Fruit fly (Drosophila melanogaster) whole organism, prepupa: ENCODE data around the gene MED15.

Experiments used
- Blimp-1 ChIP-seq: fragments of 200-800 bp; sonication (Bioruptor generic); optimal IDR thresholded peaks from 3 replicates; lab custom pipeline; 2017; ENCODE audit warnings: missing biosample characterization, missing genetic modification characterization, mild to moderate bottlenecking, moderate library complexity, missing genetic modification reagents
- CG10631 ChIP-seq: fragments of 200-800 bp; sonication (Bioruptor generic); optimal IDR thresholded peaks from 2 replicates; lab custom pipeline; 2016; ENCODE audit warnings: missing biosample characterization, missing genetic modification characterization
- CG10669 ChIP-seq: fragments of 200-800 bp; sonication (Bioruptor generic); optimal IDR thresholded peaks from 3 replicates; lab custom pipeline; 2018; ENCODE audit warnings: missing biosample characterization, mild to moderate bottlenecking, missing genetic modification characterization, moderate library complexity
- CG11762 ChIP-seq: fragments of 200-800 bp; sonication (Bioruptor generic); optimal IDR thresholded peaks from 3 replicates; lab custom pipeline; 2016; ENCODE audit warnings: missing biosample characterization, missing genetic modification characterization; ENCODE audit not compliant: insufficient read depth
- CG15336 ChIP-seq: fragments of 200-800 bp; sonication (Bioruptor generic); IDR thresholded peaks from 2 replicates; pipeline ENCODE4 v1.3.6; 2022; ENCODE audit warnings: missing biosample characterization, missing genetic modification characterization
- CG1621 ChIP-seq: fragments of 200-800 bp; sonication (Bioruptor generic); optimal IDR thresholded peaks from 3 replicates; lab custom pipeline; 2018; ENCODE audit warnings: missing biosample characterization, mild to moderate bottlenecking, missing genetic modification characterization
- CG16779 ChIP-seq: fragments of 200-800 bp; sonication (Bioruptor generic); optimal IDR thresholded peaks from 3 replicates; lab custom pipeline; 2017; ENCODE audit warnings: missing biosample characterization, mild to moderate bottlenecking, missing genetic modification characterization
- CG31627 ChIP-seq: fragments of 200-800 bp; sonication (Bioruptor generic); optimal IDR thresholded peaks from 3 replicates; lab custom pipeline; 2016; ENCODE audit warnings: missing biosample characterization, missing genetic modification characterization
- CG32006 ChIP-seq: fragments of 200-800 bp; sonication (Bioruptor generic); optimal IDR thresholded peaks from 3 replicates; lab custom pipeline; 2017; ENCODE audit warnings: missing biosample characterization, mild to moderate bottlenecking, missing genetic modification characterization
- CG34406 ChIP-seq: fragments of 200-800 bp; sonication (Bioruptor generic); optimal IDR thresholded peaks from 3 replicates; lab custom pipeline; 2016; ENCODE audit warnings: missing biosample characterization, missing genetic modification characterization
- CG3919 ChIP-seq: fragments of 200-800 bp; sonication (Bioruptor generic); optimal IDR thresholded peaks from 3 replicates; lab custom pipeline; 2016; ENCODE audit warnings: missing biosample characterization, missing genetic modification characterization
- CG4318 ChIP-seq: fragments of 200-800 bp; sonication (Bioruptor generic); optimal IDR thresholded peaks from 3 replicates; lab custom pipeline; 2017; ENCODE audit warnings: missing biosample characterization, mild to moderate bottlenecking, missing genetic modification characterization
- CG6163 ChIP-seq: fragments of 200-800 bp; sonication (Bioruptor generic); IDR thresholded peaks from 3 replicates; pipeline ENCODE4 v1.3.6; 2022; ENCODE audit warnings: missing biosample characterization, missing genetic modification characterization
- CG6276 ChIP-seq: fragments of 200-800 bp; sonication (Bioruptor generic); optimal IDR thresholded peaks from 2 replicates; lab custom pipeline; 2017; ENCODE audit warnings: missing biosample characterization, mild to moderate bottlenecking, missing genetic modification characterization
- CG6792 ChIP-seq: fragments of 200-800 bp; sonication (Bioruptor generic); optimal IDR thresholded peaks from 3 replicates; lab custom pipeline; 2016; ENCODE audit warnings: missing biosample characterization, missing genetic modification characterization
- CG6808 ChIP-seq: fragments of 200-800 bp; sonication (Bioruptor generic); optimal IDR thresholded peaks from 3 replicates; lab custom pipeline; 2017; ENCODE audit warnings: missing biosample characterization, missing genetic modification characterization, mild to moderate bottlenecking, moderate library complexity, missing genetic modification reagents
- CG7368 ChIP-seq: fragments of 200-800 bp; sonication (Bioruptor generic); optimal IDR thresholded peaks from 3 replicates; lab custom pipeline; 2016; ENCODE audit warnings: missing biosample characterization, missing genetic modification characterization
- CG8119 ChIP-seq: fragments of 200-800 bp; sonication (Bioruptor generic); IDR thresholded peaks from 3 replicates; pipeline ENCODE4 v1.3.6; 2022; ENCODE audit warnings: missing biosample characterization, missing genetic modification characterization
- CG8632 ChIP-seq: fragments of 200-800 bp; sonication (Bioruptor generic); optimal IDR thresholded peaks from 3 replicates; lab custom pipeline; 2016; ENCODE audit warnings: missing biosample characterization, missing genetic modification characterization
- CG9139 ChIP-seq: fragments of 200-800 bp; sonication (Bioruptor generic); optimal IDR thresholded peaks from 3 replicates; lab custom pipeline; 2017; ENCODE audit warnings: missing biosample characterization, mild to moderate bottlenecking, missing genetic modification characterization
- Eip75B ChIP-seq: fragments of 200-800 bp; sonication (Bioruptor generic); optimal IDR thresholded peaks from 3 replicates; lab custom pipeline; 2016; ENCODE audit warnings: missing biosample characterization, missing genetic modification characterization
- Ets96B ChIP-seq: fragments of 200-800 bp; optimal IDR thresholded peaks from 2 replicates; lab custom pipeline; 2019; ENCODE audit warnings: missing biosample characterization, mild to moderate bottlenecking, missing genetic modification characterization, moderate library complexity
- Gug ChIP-seq: fragments of 200-800 bp; sonication (Bioruptor generic); IDR thresholded peaks from 2 replicates; pipeline ENCODE4 v1.3.6; 2022; ENCODE audit warnings: missing biosample characterization, missing genetic modification characterization
- Hr38 ChIP-seq: sonication (Bioruptor generic); optimal IDR thresholded peaks from 2 replicates; lab custom pipeline; 2016; ENCODE audit warnings: missing biosample characterization, missing genetic modification characterization
- Hr39 ChIP-seq: fragments of 200-800 bp; sonication (Bioruptor generic); optimal IDR thresholded peaks from 2 replicates; lab custom pipeline; 2016; ENCODE audit warnings: missing biosample characterization, missing genetic modification characterization
- Hr4 ChIP-seq: fragments of 200-800 bp; sonication (Bioruptor generic); optimal IDR thresholded peaks from 3 replicates; lab custom pipeline; 2016; ENCODE audit warnings: missing biosample characterization, missing genetic modification characterization
- Lpt ChIP-seq: fragments of 200-800 bp; sonication (Bioruptor generic); optimal IDR thresholded peaks from 3 replicates; lab custom pipeline; 2016; ENCODE audit warnings: missing biosample characterization, missing genetic modification characterization
- Met ChIP-seq: fragments of 200-800 bp; sonication (Bioruptor generic); optimal IDR thresholded peaks from 3 replicates; lab custom pipeline; 2016; ENCODE audit warnings: missing biosample characterization, missing genetic modification characterization
- OdsH ChIP-seq: fragments of 200-800 bp; sonication (Bioruptor generic); optimal IDR thresholded peaks from 3 replicates; lab custom pipeline; 2016; ENCODE audit warnings: missing biosample characterization, missing genetic modification characterization
- Smox ChIP-seq: fragments of 200-800 bp; sonication (Bioruptor generic); optimal IDR thresholded peaks from 3 replicates; lab custom pipeline; 2016; ENCODE audit warnings: missing biosample characterization, missing genetic modification characterization
- Sox102F ChIP-seq: fragments of 200-800 bp; sonication (Bioruptor generic); optimal IDR thresholded peaks from 2 replicates; lab custom pipeline; 2016; ENCODE audit warnings: missing biosample characterization, mild to moderate bottlenecking, missing genetic modification characterization
- Sox14 ChIP-seq: fragments of 200-800 bp; sonication (Bioruptor generic); optimal IDR thresholded peaks from 3 replicates; lab custom pipeline; 2016; ENCODE audit warnings: missing biosample characterization, missing genetic modification characterization
- Sox15 ChIP-seq: fragments of 200-800 bp; sonication (Bioruptor generic); optimal IDR thresholded peaks from 3 replicates; lab custom pipeline; 2016; ENCODE audit warnings: missing biosample characterization, missing genetic modification characterization
- achi ChIP-seq: fragments of 200-800 bp; sonication (Bioruptor generic); optimal IDR thresholded peaks from 3 replicates; lab custom pipeline; 2016; ENCODE audit warnings: missing biosample characterization, missing genetic modification characterization
- acj6 ChIP-seq: fragments of 200-800 bp; sonication (Bioruptor generic); optimal IDR thresholded peaks from 3 replicates; lab custom pipeline; 2016; ENCODE audit warnings: missing biosample characterization, missing genetic modification characterization
- dac ChIP-seq: fragments of 200-800 bp; sonication (Bioruptor generic); optimal IDR thresholded peaks from 2 replicates; lab custom pipeline; 2017; ENCODE audit warnings: missing biosample characterization, mild to moderate bottlenecking, missing genetic modification characterization
- dsx ChIP-seq: fragments of 200-800 bp; optimal IDR thresholded peaks from 3 replicates; lab custom pipeline; 2019; ENCODE audit warnings: missing biosample characterization, mild to moderate bottlenecking, missing genetic modification characterization, moderate library complexity; ENCODE audit not compliant: poor library complexity, severe bottlenecking
- eg ChIP-seq: fragments of 200-800 bp; sonication (Bioruptor generic); IDR thresholded peaks from 3 replicates; pipeline ENCODE4 v1.3.6; 2022; ENCODE audit warnings: missing biosample characterization, missing genetic modification characterization
- fd59A ChIP-seq: fragments of 200-800 bp; sonication (Bioruptor generic); optimal IDR thresholded peaks from 2 replicates; lab custom pipeline; 2017; ENCODE audit warnings: missing biosample characterization, mild to moderate bottlenecking, missing genetic modification characterization, missing genetic modification reagents
- fd85E ChIP-seq: fragments of 200-800 bp; sonication (Bioruptor generic); optimal IDR thresholded peaks from 3 replicates; lab custom pipeline; 2016; ENCODE audit warnings: missing biosample characterization, missing genetic modification characterization
- lz ChIP-seq: fragments of 200-800 bp; sonication (Bioruptor generic); optimal IDR thresholded peaks from 3 replicates; lab custom pipeline; 2016; ENCODE audit warnings: missing biosample characterization, missing genetic modification characterization
- net ChIP-seq: fragments of 200-800 bp; sonication (Bioruptor generic); optimal IDR thresholded peaks from 3 replicates; lab custom pipeline; 2016; ENCODE audit warnings: missing biosample characterization, missing genetic modification characterization
- pdm3 ChIP-seq: fragments of 200-800 bp; sonication (Bioruptor generic); optimal IDR thresholded peaks from 3 replicates; lab custom pipeline; 2016; ENCODE audit warnings: missing biosample characterization, missing genetic modification characterization
- salr ChIP-seq, 2 experiments: fragments of 200-800 bp; sonication (Bioruptor generic); optimal IDR thresholded peaks; 3 replicates each; lab custom pipeline; 2016 to 2018; ENCODE audit warnings: missing biosample characterization in 2 of 2, missing genetic modification characterization in 2 of 2, mild to moderate bottlenecking in 1 of 2
- svp ChIP-seq: fragments of 200-800 bp; sonication (Bioruptor generic); peaks from one replicate; lab custom pipeline; 2016; ENCODE audit warnings: missing biosample characterization, missing genetic modification characterization
- topi ChIP-seq: fragments of 200-800 bp; sonication (Bioruptor generic); optimal IDR thresholded peaks from 3 replicates; lab custom pipeline; 2016; ENCODE audit warnings: missing biosample characterization, missing genetic modification characterization

MED15 gene

DNA sequence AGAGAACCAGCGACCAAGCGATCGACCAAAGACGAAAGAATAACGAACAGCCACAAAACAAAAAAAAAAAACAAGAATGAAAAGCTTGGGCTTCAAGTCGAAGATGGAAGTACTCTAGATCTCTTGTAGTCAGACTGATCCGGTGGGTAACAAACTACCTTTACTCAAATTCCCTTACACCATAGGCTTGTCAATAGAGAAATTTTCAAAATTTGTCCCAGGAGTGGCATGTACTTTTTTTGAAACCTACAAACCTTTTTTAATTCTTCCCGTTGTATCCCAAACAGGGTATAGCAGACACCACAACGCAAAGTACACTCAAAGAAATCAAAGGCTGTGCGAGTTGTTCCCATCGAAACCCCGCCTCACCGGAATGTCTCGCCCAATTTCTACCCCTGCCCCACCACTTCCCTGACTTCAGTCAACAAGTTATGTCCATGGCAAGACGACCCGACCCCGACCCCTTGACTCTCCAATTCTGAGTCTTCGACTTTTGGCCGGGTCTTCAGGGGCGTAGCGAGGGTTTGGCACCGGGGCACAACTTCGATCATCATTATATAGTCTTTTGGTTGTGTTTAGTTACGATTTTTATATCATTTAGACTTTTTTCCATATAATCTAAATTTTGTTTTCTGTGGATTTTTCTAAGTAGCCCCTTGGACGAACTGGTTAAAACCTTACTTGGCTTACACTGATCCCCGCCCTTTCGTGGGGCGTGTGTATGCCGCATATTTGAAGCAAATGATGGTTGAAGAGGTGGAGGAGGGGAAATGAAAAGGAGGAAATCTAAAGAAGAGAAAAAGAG is 42.9 kb upstream of the MED15 start (continued):
- TF ChIP-seq CG8119 (peak; percentile 71), pdm3 (GFP tag; lab: Kevin White, UChicago) (peak; percentile 90), CG16779 (tag; lab: Kevin White, UChicago) (peak; percentile 9), Gug (GFP tag; lab: Robert Waterston, UW) (peak; percentile 67), Ets96B (tag; lab: Kevin White, UChicago) (peak; percentile 80), CG10631 (GFP tag; lab: Kevin White, UChicago) (peak; percentile 89), CG31627 (peak; percentile 95), Hr39 (GFP tag; lab: Kevin White, UChicago) (peak; percentile 95), OdsH (GFP tag; lab: Kevin White, UChicago) (peak; percentile 87), CG6163 (GFP tag; lab: Robert Waterston, UW) (peak; percentile 89)

DNA sequence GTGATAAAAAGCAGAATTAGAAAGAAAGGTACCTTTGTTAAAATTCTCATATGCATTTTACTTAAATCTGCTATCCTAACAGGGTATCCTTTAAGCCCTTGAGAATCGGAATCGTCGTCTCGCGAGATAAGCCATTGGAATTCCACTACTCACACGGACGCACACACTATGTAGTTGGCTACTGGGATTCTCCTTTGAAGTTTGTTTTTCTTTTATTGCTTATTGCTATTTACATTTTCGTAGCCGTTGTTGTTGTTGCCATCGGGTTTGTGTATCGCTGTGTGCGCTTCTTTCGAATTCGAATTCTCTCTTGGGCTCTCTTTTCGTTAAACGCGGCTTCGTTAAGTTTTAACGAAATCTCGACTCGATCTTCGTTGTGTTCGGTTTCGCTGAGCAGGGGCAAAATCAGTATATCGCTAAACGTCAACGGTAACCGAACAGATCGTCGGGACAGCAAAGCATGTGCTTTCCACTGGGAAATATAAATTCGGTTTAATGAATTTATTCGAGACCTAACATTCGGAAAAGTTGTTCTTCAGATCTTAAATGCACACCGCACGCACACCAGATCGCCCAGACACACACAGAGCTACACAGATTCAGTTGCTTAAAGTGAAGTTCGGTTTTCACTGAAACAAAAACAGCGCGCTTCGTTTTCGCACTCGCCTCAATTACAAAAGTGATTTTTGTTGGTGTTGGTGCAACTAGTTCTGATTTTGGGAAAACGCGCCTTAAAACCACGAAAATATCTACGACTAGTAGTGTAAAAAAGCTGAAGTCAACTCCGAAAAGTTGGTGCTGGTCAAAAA is 41.8 kb upstream of the MED15 start, which contains the start of gene ex:
TSS of gene ex (plus strand) at position 408 of the 809 bp plus-strand sequence.
- TF ChIP-seq CG8119 (peak; percentile 76; the same call in 2 of the 3 replicates), Met (GFP tag; lab: Kevin White, UChicago) (peak; percentile 40), CG11762 (no peak), Lpt (GFP tag; lab: Kevin White, UChicago) (no peak), CG9139 (peak; percentile 78), CG1621 (peak; percentile 65), pdm3 (GFP tag; lab: Kevin White, UChicago) (peak; percentile 17), Blimp-1 (GFP tag; lab: Kevin White, UChicago) (no peak), lz (GFP tag; lab: Kevin White, UChicago) (no peak), acj6 (GFP tag; lab: Kevin White, UChicago) (no peak), eg (GFP tag; lab: Robert Waterston, UW) (peak; percentile 72; the same call in 2 of the 3 replicates), CG34406 (GFP tag; lab: Kevin White, UChicago) (no peak), CG6792 (GFP tag; lab: Kevin White, UChicago) (no peak), salr (GFP tag; optimal IDR thresholded peaks at IDR 0.05; lab: Kevin White, UChicago) (no peak), CG10669 (GFP tag; lab: Kevin White, UChicago) (peak; percentile 57), Hr4 (GFP tag; lab: Kevin White, UChicago) (no peak), CG15336 (GFP tag; lab: Robert Waterston, UW) (peak; percentile 71; the same call in 1 of the 2 replicates), Sox14 (peak; percentile 35), CG3919 (GFP tag; lab: Kevin White, UChicago) (peak; percentile 38), CG4318 (GFP tag; lab: Kevin White, UChicago) (no peak), net (GFP tag; lab: Kevin White, UChicago) (peak; percentile 33), CG6808 (GFP tag; lab: Kevin White, UChicago) (peak; percentile 66), OdsH (GFP tag; lab: Kevin White, UChicago) (peak; percentile 21), fd85E (no peak), CG8632 (peak; percentile 39), Eip75B (no peak), achi (GFP tag; lab: Kevin White, UChicago) (peak; percentile 55), CG32006 (GFP tag; lab: Kevin White, UChicago) (peak; percentile 22), dac (GFP tag; lab: Kevin White, UChicago) (no peak), Ets96B (tag; lab: Kevin White, UChicago) (peak; percentile 46), Smox (GFP tag; lab: Kevin White, UChicago) (no peak), dsx (GFP tag; lab: Kevin White, UChicago) (peak; percentile 86), CG7368 (GFP tag; lab: Kevin White, UChicago) (no peak), topi (no peak), Sox102F (GFP tag; lab: Kevin White, UChicago) (no peak), svp (GFP tag; lab: Kevin White, UChicago) (peak; percentile 77), fd59A (GFP tag; lab: Kevin White, UChicago) (peak; percentile 32), Hr38 (GFP tag; lab: Kevin White, UChicago) (no peak), Sox15 (GFP tag; lab: Kevin White, UChicago) (no peak), CG6276 (GFP tag; lab: Kevin White, UChicago) (peak; percentile 67)
